Worm (Caenorhabditis elegans): ENCODE measurements around the gene orc-4.

orc-4 gene

ce11 chrIII:10608161-10608560 is 37.8 kb upstream of the orc-4 start:
- TF ChIP-seq lin-11 (tag; optimal IDR thresholded peaks at IDR 0.05) (no peak), nhr-21 (tag; optimal IDR thresholded peaks at IDR 0.05) (no peak), sma-3 (GFP tag; optimal IDR thresholded peaks at IDR 0.05) (no peak), lsy-2 (tag; optimal IDR thresholded peaks at IDR 0.05) (peak in 1 of 2 experiments; percentile 24), nhr-25 (tag; optimal IDR thresholded peaks at IDR 0.05) (no peak), lin-39 (tag; optimal IDR thresholded peaks at IDR 0.05) (no peak), R02D3.7 (tag; optimal IDR thresholded peaks at IDR 0.05) (no peak), crh-2 (tag; optimal IDR thresholded peaks at IDR 0.05) (peak; percentile 29), gmeb-1 (tag; optimal IDR thresholded peaks at IDR 0.05) (no peak), nhr-11 (tag; optimal IDR thresholded peaks at IDR 0.05) (no peak), nhr-23 (tag; optimal IDR thresholded peaks at IDR 0.05) (no peak), lin-13 (GFP tag; optimal IDR thresholded peaks at IDR 0.05) (peak; percentile 7), dmd-4 (tag; optimal IDR thresholded peaks at IDR 0.05) (no peak), Y55F3AM.14 (GFP tag; optimal IDR thresholded peaks at IDR 0.05) (no peak), C34F6.9 (tag; optimal IDR thresholded peaks at IDR 0.05) (peak; percentile 75), nhr-129 (tag; optimal IDR thresholded peaks at IDR 0.05) (no peak), unc-55 (GFP tag; optimal IDR thresholded peaks at IDR 0.05) (peak; percentile 62), elt-1 (tag; optimal IDR thresholded peaks at IDR 0.05) (no peak)

ce11 chrIII:10612333-10612732 is 33.6 kb upstream of the orc-4 start, which contains the start of gene Y39A1A.24:
Gene Y39A1A.24, plus strand, starts transcription at chrIII:10612633.
- TF ChIP-seq nhr-12 (tag; optimal IDR thresholded peaks at IDR 0.05) (no peak), F13H6.1 (tag; optimal IDR thresholded peaks at IDR 0.05) (no peak), unc-39 (tag; optimal IDR thresholded peaks at IDR 0.05) (no peak), crh-2 (tag; optimal IDR thresholded peaks at IDR 0.05) (no peak), unc-62 (GFP tag; optimal IDR thresholded peaks at IDR 0.05) (no peak), lin-13 (GFP tag; optimal IDR thresholded peaks at IDR 0.05) (no peak), nhr-23 (tag; optimal IDR thresholded peaks at IDR 0.05) (no peak), nhr-237 (tag; optimal IDR thresholded peaks at IDR 0.05) (no peak), C34F6.9 (tag; optimal IDR thresholded peaks at IDR 0.05) (no peak), dmd-4 (tag; optimal IDR thresholded peaks at IDR 0.05) (no peak), mbf-1 (tag; optimal IDR thresholded peaks at IDR 0.05) (no peak), snpc-4 (tag; optimal IDR thresholded peaks at IDR 0.05) (no peak), ztf-11 (tag; optimal IDR thresholded peaks at IDR 0.05) (no peak), lin-11 (tag; optimal IDR thresholded peaks at IDR 0.05) (no peak), mab-5 (tag; optimal IDR thresholded peaks at IDR 0.05) (no peak), zag-1 (tag; optimal IDR thresholded peaks at IDR 0.05) (no peak), gmeb-1 (tag; optimal IDR thresholded peaks at IDR 0.05) (no peak), ZK546.5 (tag; optimal IDR thresholded peaks at IDR 0.05) (no peak), nhr-11 (tag; optimal IDR thresholded peaks at IDR 0.05) (no peak), aly-2 (tag; optimal IDR thresholded peaks at IDR 0.05) (no peak)

- no peak for TF ChIP-seq R02D3.7 (tag; optimal IDR thresholded peaks at IDR 0.05)
- TF ChIP-seq elt-3 (tag; optimal IDR thresholded peaks at IDR 0.05): no peak
- TF ChIP-seq ceh-82 (tag; optimal IDR thresholded peaks at IDR 0.05): no peak
- no peak for TF ChIP-seq lin-13 (GFP tag; optimal IDR thresholded peaks at IDR 0.05)
- TF ChIP-seq lin-11 (tag; optimal IDR thresholded peaks at IDR 0.05): no peak
- no peak for TF ChIP-seq ama-1 (optimal IDR thresholded peaks at IDR 0.05)
- no peak for TF ChIP-seq fos-1 (tag; optimal IDR thresholded peaks at IDR 0.05)
- no peak for TF ChIP-seq sma-9 (GFP tag; optimal IDR thresholded peaks at IDR 0.05)
- no peak for TF ChIP-seq sma-9 (tag; optimal IDR thresholded peaks at IDR 0.05)
- no peak for TF ChIP-seq mab-5 (tag; optimal IDR thresholded peaks at IDR 0.05)
- no peak for TF ChIP-seq F13H6.1 (tag; optimal IDR thresholded peaks at IDR 0.05)
- TF ChIP-seq lsy-2 (tag; optimal IDR thresholded peaks at IDR 0.05): no peak
- no peak for TF ChIP-seq mdl-1 (tag; optimal IDR thresholded peaks at IDR 0.05)
- no peak for TF ChIP-seq ztf-1 (GFP tag; conservative IDR thresholded peaks at IDR 0.05)
Observed at ce11 chrIII:10615166-10615565, 30.8 kb upstream of the orc-4 start, which contains the start of gene mrpl-22. Gene mrpl-22, plus strand, starts transcription at chrIII:10615466.

- TF ChIP-seq snpc-4 (tag; optimal IDR thresholded peaks at IDR 0.05) (peak; percentile 50), nhr-25 (tag; optimal IDR thresholded peaks at IDR 0.05) (peak; percentile 84), elt-1 (tag; optimal IDR thresholded peaks at IDR 0.05) (no peak), egl-27 (tag; optimal IDR thresholded peaks at IDR 0.05) (peak; percentile 70), lin-39 (tag; optimal IDR thresholded peaks at IDR 0.05) (no peak), mdl-1 (tag; optimal IDR thresholded peaks at IDR 0.05) (peak in 1 of 2 experiments; percentile 1), gmeb-1 (tag; optimal IDR thresholded peaks at IDR 0.05) (peak; percentile 87), nhr-11 (tag; optimal IDR thresholded peaks at IDR 0.05) (no peak), nhr-129 (tag; optimal IDR thresholded peaks at IDR 0.05) (peak; percentile 31), fos-1 (tag; optimal IDR thresholded peaks at IDR 0.05) (peak; percentile 70), F13H6.1 (tag; optimal IDR thresholded peaks at IDR 0.05) (peak; percentile 75), mab-5 (tag; optimal IDR thresholded peaks at IDR 0.05) (no peak), nhr-10 (tag; optimal IDR thresholded peaks at IDR 0.05) (no peak), lsy-2 (tag; optimal IDR thresholded peaks at IDR 0.05) (peak; percentile 54 to 85), C34F6.9 (tag; optimal IDR thresholded peaks at IDR 0.05) (peak; percentile 69), lin-13 (GFP tag; optimal IDR thresholded peaks at IDR 0.05) (peak; percentile 68), R02D3.7 (tag; optimal IDR thresholded peaks at IDR 0.05) (no peak), lin-11 (tag; optimal IDR thresholded peaks at IDR 0.05) (peak; percentile 28), Y55F3AM.14 (GFP tag; optimal IDR thresholded peaks at IDR 0.05) (peak; percentile 70), nhr-237 (tag; optimal IDR thresholded peaks at IDR 0.05) (no peak), zag-1 (tag; optimal IDR thresholded peaks at IDR 0.05) (no peak), blmp-1 (tag; optimal IDR thresholded peaks at IDR 0.05; ENCODE audit: insufficient read depth) (peak; percentile 46), crh-2 (tag; optimal IDR thresholded peaks at IDR 0.05) (peak; percentile 73), dmd-4 (tag; optimal IDR thresholded peaks at IDR 0.05) (no peak), sma-9 (GFP tag; optimal IDR thresholded peaks at IDR 0.05) (peak; percentile 81), sma-9 (tag; optimal IDR thresholded peaks at IDR 0.05) (no peak), nhr-12 (tag; optimal IDR thresholded peaks at IDR 0.05) (no peak), sma-3 (GFP tag; optimal IDR thresholded peaks at IDR 0.05) (peak; percentile 93), unc-55 (GFP tag; optimal IDR thresholded peaks at IDR 0.05) (peak; percentile 69), sem-4 (tag; optimal IDR thresholded peaks at IDR 0.05) (peak; percentile 79), nhr-21 (tag; optimal IDR thresholded peaks at IDR 0.05) (peak; percentile 89), ztf-4 (tag; optimal IDR thresholded peaks at IDR 0.05) (peak; percentile 37)
Observed at ce11 chrIII:10621208-10621607, 24.8 kb upstream of the orc-4 start, which contains the start of the genes lron-10 and hpr-9. Gene lron-10, minus strand, starts transcription at chrIII:10621369. Gene hpr-9, plus strand, starts transcription at chrIII:10621551.
